Fruit fly (Drosophila melanogaster): ENCODE measurements around the gene Tie.
A peak's percentile ranks its signal among the peaks of the same experiment; 100 is the strongest.

dm6 chr3L:4490702-4491243 is 41.2 kb downstream of the Tie start, which contains the start of gene CG13722:
- no peak for TF ChIP-seq CG32121 (GFP tag; IDR thresholded peaks at IDR 0.05)
- TF ChIP-seq CG15710 (tag; optimal IDR thresholded peaks at IDR 0.05) = no peak
- TF ChIP-seq CG17806 (tag; optimal IDR thresholded peaks at IDR 0.05) = no peak
- TF ChIP-seq EcR (GFP tag; optimal IDR thresholded peaks at IDR 0.05) = peak; percentile 51
- no peak for TF ChIP-seq Snoo (tag; optimal IDR thresholded peaks at IDR 0.05)
- TF ChIP-seq fd96Ca (GFP tag; IDR thresholded peaks at IDR 0.05) = no peak
- TF ChIP-seq CG12605 (GFP tag; IDR thresholded peaks at IDR 0.05) = no peak
- no peak for TF ChIP-seq CG14655 (GFP tag; optimal IDR thresholded peaks at IDR 0.05)
- no peak for TF ChIP-seq D1 (tag; optimal IDR thresholded peaks at IDR 0.05)
- no peak for TF ChIP-seq rn (GFP tag; IDR thresholded peaks at IDR 0.05)
- no peak for TF ChIP-seq CG9948 (tag; optimal IDR thresholded peaks at IDR 0.05)

All from whole organism, pupa.